Worm (Caenorhabditis elegans) whole organism, L4 larva: ENCODE data around the gene Y51B9A.7.

Experiments
- T20F7.1 ChIP-seq: fragments of 200-800 bp; sonication (Bioruptor generic); optimal IDR thresholded peaks from 2 replicates; lab custom pipeline; 2018; ENCODE audit warnings: mild to moderate bottlenecking, missing genetic modification characterization, missing compliant biosample characterization
- T26A8.4 ChIP-seq: fragments of 200-800 bp; sonication (Bioruptor generic); IDR thresholded peaks from 2 replicates; pipeline ENCODE4 v1.3.6; 2022; ENCODE audit warnings: missing genetic modification characterization, missing compliant biosample characterization
- aly-2 ChIP-seq: sonication (generic microtip); optimal IDR thresholded peaks from 2 replicates; lab custom pipeline; 2018; ENCODE audit warnings: missing biosample characterization, missing genetic modification characterization
- ama-1 ChIP-seq: fragments of 150-350 bp; optimal IDR thresholded peaks from 2 replicates; lab custom pipeline; 2014; ENCODE audit warnings: inconsistent platforms, mixed read lengths
- ceh-62 ChIP-seq: sonication (generic microtip); optimal IDR thresholded peaks from 2 replicates; lab custom pipeline; 2017; ENCODE audit warnings: missing biosample characterization, missing genetic modification characterization
- cey-2 ChIP-seq: sonication (generic microtip); optimal IDR thresholded peaks from 3 replicates; lab custom pipeline; 2017; ENCODE audit warnings: missing genetic modification characterization, mild to moderate bottlenecking, missing compliant biosample characterization, antibody characterized with exemption, borderline replicate concordance; ENCODE audit not compliant: insufficient read depth
- dpl-1 ChIP-seq: fragments of 150-350 bp; optimal IDR thresholded peaks from 2 replicates; lab custom pipeline; 2014; ENCODE audit warnings: missing biosample characterization, missing genetic modification reagents, missing genetic modification characterization
- gei-8 ChIP-seq: fragments of 200-800 bp; sonication (Bioruptor generic); optimal IDR thresholded peaks from 2 replicates; lab custom pipeline; 2018; ENCODE audit warnings: mild to moderate bottlenecking, missing genetic modification characterization, missing compliant biosample characterization
- hif-1 ChIP-seq, 2 experiments: sonication (generic microtip); optimal IDR thresholded peaks; 2 replicates each; lab custom pipeline; 2016 to 2017; ENCODE audit warnings: missing compliant biosample characterization in 2 of 2, missing genetic modification characterization in 2 of 2, missing genetic modification reagents in 2 of 2, missing genotype in 2 of 2, mild to moderate bottlenecking in 1 of 2
- hlh-30 ChIP-seq: sonication (generic microtip); optimal IDR thresholded peaks from 2 replicates; lab custom pipeline; 2017; ENCODE audit warnings: antibody characterized with exemption, mild to moderate bottlenecking, missing genetic modification characterization, missing compliant biosample characterization; ENCODE audit not compliant: insufficient read depth
- lim-7 ChIP-seq: fragments of 200-800 bp; sonication (Bioruptor generic); IDR thresholded peaks from 2 replicates; pipeline ENCODE4 v1.3.6; 2022; ENCODE audit warnings: missing genetic modification characterization, missing compliant biosample characterization
- mxl-2 ChIP-seq: fragments of 200-800 bp; sonication (Bioruptor generic); conservative IDR thresholded peaks from 2 replicates; pipeline ENCODE4 v1.3.6; 2022; ENCODE audit warnings: missing genetic modification reagents, missing genetic modification characterization, missing compliant biosample characterization
- nhr-10 ChIP-seq: fragments of 150-350 bp; optimal IDR thresholded peaks from 2 replicates; lab custom pipeline; 2014; ENCODE audit warnings: missing biosample characterization, missing genetic modification characterization
- nhr-111 ChIP-seq: fragments of 200-800 bp; sonication (Bioruptor generic); optimal IDR thresholded peaks from 2 replicates; lab custom pipeline; 2018; ENCODE audit warnings: mild to moderate bottlenecking, missing genetic modification characterization, missing compliant biosample characterization
- nhr-237 ChIP-seq: sonication (generic microtip); optimal IDR thresholded peaks from 2 replicates; lab custom pipeline; 2017; ENCODE audit warnings: missing biosample characterization, missing genetic modification characterization
- nhr-28 ChIP-seq: fragments of 150-350 bp; optimal IDR thresholded peaks from 2 replicates; lab custom pipeline; 2014; ENCODE audit warnings: missing biosample characterization, missing genetic modification characterization
- nhr-42 ChIP-seq: fragments of 200-800 bp; sonication (Bioruptor generic); IDR thresholded peaks from 2 replicates; pipeline ENCODE4 v1.3.6; 2022; ENCODE audit warnings: missing genetic modification characterization, missing compliant biosample characterization
- nhr-77 ChIP-seq: fragments of 150-350 bp; optimal IDR thresholded peaks from 2 replicates; lab custom pipeline; 2014; ENCODE audit warnings: missing biosample characterization, missing genetic modification characterization
- spr-1 ChIP-seq: sonication (generic microtip); optimal IDR thresholded peaks from 2 replicates; lab custom pipeline; 2016; ENCODE audit warnings: mild to moderate bottlenecking, missing genetic modification characterization, missing compliant biosample characterization
- unc-62 ChIP-seq, 3 experiments: fragments of 150-350 bp in 1 of 3; sonication (generic microtip); optimal IDR thresholded peaks in 2 of 3; peaks in 1 of 3; 1 replicate in 1 of 3; 2 replicates in 2 of 3; lab custom pipeline; 2014 to 2017; ENCODE audit warnings: missing biosample characterization in 3 of 3, missing genetic modification characterization in 3 of 3, missing genetic modification reagents in 3 of 3, missing genotype in 1 of 3
- zag-1 ChIP-seq: fragments of 150-350 bp; optimal IDR thresholded peaks from 2 replicates; lab custom pipeline; 2014; ENCODE audit warnings: missing biosample characterization, missing genetic modification characterization
- zfp-2 ChIP-seq: sonication (generic microtip); optimal IDR thresholded peaks from 2 replicates; lab custom pipeline; 2016; ENCODE audit warnings: mild to moderate bottlenecking, missing genetic modification characterization, missing compliant biosample characterization
- ztf-11 ChIP-seq: fragments of 150-350 bp; optimal IDR thresholded peaks from 2 replicates; lab custom pipeline; 2014; ENCODE audit warnings: missing biosample characterization, missing genetic modification characterization

The Y51B9A.7 gene

DNA sequence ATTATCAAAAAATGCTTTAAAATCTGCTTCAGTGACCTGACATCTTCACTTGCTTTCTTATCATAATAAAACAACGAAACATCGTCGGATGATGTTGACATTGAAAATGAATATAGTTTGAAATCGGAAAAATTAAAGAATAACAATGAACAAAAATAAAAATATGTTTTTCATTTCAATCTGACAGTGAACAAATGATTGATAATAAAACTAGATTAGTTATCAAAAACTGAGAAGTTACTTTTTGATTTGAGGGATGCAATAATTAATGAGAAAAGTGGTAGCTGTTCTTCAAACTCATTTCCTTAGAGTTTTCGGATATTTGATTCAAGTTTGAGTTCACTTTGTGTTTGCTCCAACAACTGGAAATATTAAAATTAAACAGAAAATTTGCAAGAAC lies 43.7 kb downstream of the Y51B9A.7 start, which contains the start of gene chil-15:
TSS of gene chil-15 (minus strand) at position 101 of the 400 bp plus-strand sequence.
- TF ChIP-seq nhr-111 (no peak), T20F7.1 (GFP tag; lab: Kevin White, UChicago) (no peak), nhr-237 (no peak), nhr-10 (tag; lab: Kevin White, UChicago) (no peak)

DNA sequence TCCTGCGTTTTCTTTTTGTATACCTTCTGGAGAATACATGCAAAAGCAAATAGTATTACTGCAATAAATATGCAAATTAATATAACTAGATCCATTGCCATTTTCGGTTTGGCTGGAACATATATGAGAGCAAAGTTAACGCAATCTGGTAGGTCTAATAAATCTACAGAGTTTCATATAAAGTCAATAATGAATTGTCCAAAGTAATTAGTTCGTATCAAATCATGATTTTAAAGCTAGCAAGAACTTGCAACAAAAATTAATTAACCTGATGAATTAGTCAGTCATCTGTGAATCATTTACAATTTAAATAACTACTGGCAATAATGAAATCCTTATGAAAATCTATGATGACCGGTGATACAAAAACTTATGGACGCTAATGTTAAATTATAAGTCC lies 45.5 kb downstream of the Y51B9A.7 start, which contains the start of gene R09D1.13:
TSS of gene R09D1.13 (minus strand) at position 101 of the 400 bp plus-strand sequence.
- TF ChIP-seq spr-1 (tag; lab: Kevin White, UChicago) (no peak), nhr-28 (tag; lab: Kevin White, UChicago) (no peak), hif-1 (tag; optimal IDR thresholded peaks at IDR 0.05; lab: Kevin White, UChicago) (no peak), gei-8 (GFP tag; lab: Kevin White, UChicago) (no peak), ztf-11 (tag; lab: Kevin White, UChicago) (no peak), mxl-2 (no peak), dpl-1 (GFP tag; lab: Kevin White, UChicago) (no peak), ceh-62 (tag; lab: Kevin White, UChicago) (no peak), unc-62 (GFP tag; optimal IDR thresholded peaks at IDR 0.05 in 1 of 2; lab: Kevin White, UChicago) (no peak), unc-62 (tag; optimal IDR thresholded peaks at IDR 0.05; lab: Kevin White, UChicago) (no peak), zfp-2 (no peak), nhr-42 (GFP tag; lab: Robert Waterston, UW) (no peak), aly-2 (tag; lab: Kevin White, UChicago) (no peak)

DNA sequence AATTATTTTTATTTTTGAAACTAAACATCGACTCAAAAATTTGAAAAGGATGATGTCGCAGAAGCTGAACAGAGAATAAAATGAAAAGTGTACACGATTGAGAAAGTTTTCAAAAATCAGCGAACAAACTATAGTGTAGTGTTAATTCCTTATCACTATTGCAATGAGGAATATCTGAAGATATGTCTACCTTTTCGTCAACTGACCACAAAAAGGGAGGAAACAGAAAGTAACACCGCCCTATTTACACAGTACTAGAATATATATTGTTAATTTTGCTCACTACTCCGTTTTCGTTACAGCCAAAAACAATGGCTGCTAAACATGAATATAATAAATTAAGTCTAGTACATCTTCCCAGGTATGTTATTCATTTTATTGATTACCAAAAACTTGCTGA lies 48.1 kb downstream of the Y51B9A.7 start, which contains the start of gene chil-18:
TSS of gene chil-18 (plus strand) at position 301 of the 400 bp plus-strand sequence.
- no peak for TF ChIP-seq lim-7 (GFP tag; lab: Robert Waterston, UW)
- TF ChIP-seq cey-2 = no peak
- TF ChIP-seq hlh-30 (tag; lab: Kevin White, UChicago) = no peak
- TF ChIP-seq ama-1 = no peak
- no peak for TF ChIP-seq zag-1 (tag; lab: Kevin White, UChicago)
- TF ChIP-seq nhr-77 (tag; lab: Kevin White, UChicago) = no peak
- TF ChIP-seq T26A8.4 (GFP tag; lab: Robert Waterston, UW) = no peak
